Worm (Caenorhabditis elegans): ENCODE measurements around the gene clec-157.

- no peak for TF ChIP-seq lsy-2 (tag; optimal IDR thresholded peaks at IDR 0.05)
- TF ChIP-seq mdl-1 (tag; optimal IDR thresholded peaks at IDR 0.05) = no peak
- no peak for TF ChIP-seq lin-13 (GFP tag; optimal IDR thresholded peaks at IDR 0.05)
- TF ChIP-seq elt-3 (tag; optimal IDR thresholded peaks at IDR 0.05) = no peak
Measured at ce11 chrIII:4830207-4830606, 14.0 kb downstream of the clec-157 start, which contains the start of gene nspd-9.

All from whole organism, L2 larva.